Fruit fly (Drosophila melanogaster): Measurements from ENCODE around the gene CG3246.
A peak's percentile ranks its signal among the peaks of the same experiment; 100 is the strongest.

The CG3246 gene

DNA sequence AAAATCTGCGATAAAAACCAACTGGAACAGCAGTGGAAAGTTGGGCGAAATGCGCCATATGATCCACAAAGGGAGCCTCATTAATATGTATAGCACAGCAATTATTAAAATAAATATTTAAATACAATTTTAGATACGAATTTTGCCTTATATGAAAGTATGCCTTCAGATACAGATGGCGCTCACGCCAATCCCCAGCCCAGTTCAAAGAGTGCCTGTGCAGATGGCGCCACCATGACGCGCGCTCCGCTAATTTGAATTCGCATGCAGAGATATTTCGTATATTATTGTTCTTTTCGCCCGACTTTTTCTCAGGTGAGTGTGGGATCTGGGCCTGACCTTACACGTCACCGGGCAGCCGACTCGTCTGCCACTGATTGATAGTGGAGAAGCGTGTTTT is 10.5 kb upstream of the CG3246 start, which contains the start of gene Pgant4 (continued):
- TF ChIP-seq dati (GFP tag; IDR thresholded peaks at IDR 0.05) (no peak), CG2889 (GFP tag; IDR thresholded peaks at IDR 0.05) (peak; percentile 40; the same call in 1 of the 3 replicates), CG31388 (GFP tag; optimal IDR thresholded peaks at IDR 0.05) (no peak), Sry-β (GFP tag; optimal IDR thresholded peaks at IDR 0.05) (no peak), seq (GFP tag; IDR thresholded peaks at IDR 0.05) (no peak), oc (tag; optimal IDR thresholded peaks at IDR 0.05) (no peak), eyg (GFP tag; optimal IDR thresholded peaks at IDR 0.05) (no peak), salm (tag; optimal IDR thresholded peaks at IDR 0.05) (no peak), CG9797 (GFP tag; optimal IDR thresholded peaks at IDR 0.05) (no peak), CG11456 (GFP tag; IDR thresholded peaks at IDR 0.05) (peak; percentile 95), CG4617 (GFP tag; optimal IDR thresholded peaks at IDR 0.05; ENCODE audit: borderline replicate concordance) (peak; percentile 28), CG14667 (GFP tag; IDR thresholded peaks at IDR 0.05) (peak; percentile 63), Awh (GFP tag; IDR thresholded peaks at IDR 0.05) (0 out of 2 replicates have a peak, but pooled peaks have one; percentile 29), MESR4 (GFP tag; optimal IDR thresholded peaks at IDR 0.05) (no peak), unc-4 (GFP tag; IDR thresholded peaks at IDR 0.05; ENCODE audit: partially characterized antibody) (no peak), Hand (GFP tag; optimal IDR thresholded peaks at IDR 0.05) (no peak), Dref (GFP tag; IDR thresholded peaks at IDR 0.05) (peak; percentile 36; the same call in 1 of the 2 replicates), gsb (GFP tag; IDR thresholded peaks at IDR 0.05) (peak; percentile 33; the same call in 1 of the 2 replicates), Neu2 (GFP tag; optimal IDR thresholded peaks at IDR 0.05; ENCODE audit: borderline replicate concordance) (no peak), zen (tag; optimal IDR thresholded peaks at IDR 0.05) (peak; percentile 52), CG30403 (GFP tag; optimal IDR thresholded peaks at IDR 0.05) (peak; percentile 57), CG11560 (tag; IDR thresholded peaks at IDR 0.05) (no peak; the same call in 2 of the 3 replicates), stwl (tag; optimal IDR thresholded peaks at IDR 0.05) (peak; percentile 41), corto (GFP tag; optimal IDR thresholded peaks at IDR 0.05) (no peak), croc (GFP tag; conservative IDR thresholded peaks at IDR 0.05) (peak; percentile 36; the same call in 2 of the 3 replicates), hkb (optimal IDR thresholded peaks at IDR 0.05) (no peak), hkb (GFP tag; IDR thresholded peaks at IDR 0.05) (no peak), CG6654 (GFP tag; optimal IDR thresholded peaks at IDR 0.05) (no peak), Fer1 (GFP tag; optimal IDR thresholded peaks at IDR 0.05) (peak; percentile 39), CHES-1-like (GFP tag; optimal IDR thresholded peaks at IDR 0.05) (peak; percentile 23), CG1602 (GFP tag; optimal IDR thresholded peaks at IDR 0.05) (peak; percentile 13), tup (GFP tag; optimal IDR thresholded peaks at IDR 0.05) (peak; percentile 10), CG6683 (GFP tag; optimal IDR thresholded peaks at IDR 0.05) (no peak), CG14710 (tag; optimal IDR thresholded peaks at IDR 0.05) (no peak), CG3407 (GFP tag; optimal IDR thresholded peaks at IDR 0.05) (no peak), zfh2 (GFP tag; optimal IDR thresholded peaks at IDR 0.05) (no peak), HLH54F (GFP tag; optimal IDR thresholded peaks at IDR 0.05) (peak; percentile 13), CG16813 (GFP tag; IDR thresholded peaks at IDR 0.05; ENCODE audit: partially characterized antibody) (0 out of 3 replicates have a peak, but pooled peaks have one; percentile 30), CG6254 (GFP tag; optimal IDR thresholded peaks at IDR 0.05) (no peak), shn (GFP tag; optimal IDR thresholded peaks at IDR 0.05) (no peak), HmgZ (tag; optimal IDR thresholded peaks at IDR 0.05) (peak; percentile 53), CG9876 (GFP tag; optimal IDR thresholded peaks at IDR 0.05) (peak; percentile 32), odd (GFP tag; optimal IDR thresholded peaks at IDR 0.05) (no peak), Bgb (GFP tag; IDR thresholded peaks at IDR 0.05; ENCODE audit: partially characterized antibody) (peak; percentile 47), ssp (GFP tag; IDR thresholded peaks at IDR 0.05) (0 out of 2 replicates have a peak, but pooled peaks have one; percentile 26), BEAF-32 (GFP tag; optimal IDR thresholded peaks at IDR 0.05) (peak; percentile 19), cato (GFP tag; optimal IDR thresholded peaks at IDR 0.05; ENCODE audit: borderline replicate concordance) (peak; percentile 3), Myb (GFP tag; optimal IDR thresholded peaks at IDR 0.05) (peak; percentile 27), Lpt (GFP tag; optimal IDR thresholded peaks at IDR 0.05) (no peak), Taf1 (GFP tag; IDR thresholded peaks at IDR 0.05) (peak; percentile 48; the same call in 1 of the 2 replicates), CG9215 (GFP tag; IDR thresholded peaks at IDR 0.05) (peak; percentile 28; the same call in 1 of the 2 replicates)
